Fruit fly (Drosophila melanogaster) whole organism, wandering third instar larva: ENCODE data around the gene Ir67c.

ENCODE experiments used
- Dfd ChIP-seq: fragments of >200 bp; optimal IDR thresholded peaks from 2 replicates; lab custom pipeline; 2017; ENCODE audit warnings: missing biosample characterization, missing genetic modification characterization
- Rel ChIP-seq, 2 experiments: fragments of 200-800 bp; sonication (Bioruptor generic) in 1 of 2; optimal IDR thresholded peaks; 2 replicates in 1 of 2; 3 replicates in 1 of 2; lab custom pipeline; 2016 to 2019; ENCODE audit warnings: mild to moderate bottlenecking in 2 of 2, missing biosample characterization in 2 of 2, missing genetic modification characterization in 2 of 2, moderate library complexity in 1 of 2
- dl ChIP-seq, 2 experiments: fragments of 175-275, 200-275 bp in 1 of 2; fragments of 200-275 bp in 1 of 2; sonication (Bioruptor generic); optimal IDR thresholded peaks; lab custom pipeline; 2018; ENCODE audit warnings: mild to moderate bottlenecking in 2 of 2, missing biosample characterization in 2 of 2, missing genetic modification characterization in 2 of 2, moderate library complexity in 2 of 2; ENCODE audit not compliant: partially characterized antibody in 2 of 2, insufficient read depth in 1 of 2
- dmrt93B ChIP-seq: fragments of 200-800 bp; sonication (Bioruptor generic); optimal IDR thresholded peaks from 2 replicates; lab custom pipeline; 2018; ENCODE audit warnings: missing biosample characterization, mild to moderate bottlenecking, missing genetic modification characterization
- ey ChIP-seq: fragments of 200-800 bp; sonication (Bioruptor generic); optimal IDR thresholded peaks from 2 replicates; lab custom pipeline; 2016; ENCODE audit warnings: missing biosample characterization, missing genetic modification characterization
- fru ChIP-seq: fragments of 200-800 bp; sonication (Bioruptor generic); optimal IDR thresholded peaks from 3 replicates; lab custom pipeline; 2016; ENCODE audit warnings: missing biosample characterization, mild to moderate bottlenecking, missing genetic modification characterization
- psq ChIP-seq: fragments of 200-800 bp; sonication (Bioruptor generic); optimal IDR thresholded peaks from 3 replicates; lab custom pipeline; 2017; ENCODE audit warnings: missing biosample characterization, mild to moderate bottlenecking, missing genetic modification characterization, moderate library complexity
- usp ChIP-seq: fragments of >200 bp; optimal IDR thresholded peaks from 2 replicates; lab custom pipeline; 2017; ENCODE audit warnings: missing biosample characterization, missing genetic modification characterization

DNA sequence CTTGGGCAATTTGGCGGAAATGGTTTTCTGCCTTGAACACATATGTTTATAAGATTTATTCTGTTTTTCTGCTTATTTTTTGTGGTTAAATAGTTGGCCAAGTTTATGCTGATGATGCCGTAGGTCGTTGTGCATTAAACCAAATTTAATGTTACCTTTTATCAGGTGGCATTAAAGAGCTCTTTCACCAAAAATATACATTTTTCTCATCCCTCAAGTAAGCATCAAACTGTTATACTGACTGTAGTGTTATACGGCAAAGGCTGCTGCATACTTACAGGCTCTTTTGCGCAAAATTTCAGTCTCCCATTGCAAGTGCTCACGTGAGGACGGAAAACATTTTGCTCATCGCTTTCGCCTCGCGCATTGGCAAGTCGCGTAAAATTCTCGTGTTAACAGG lies 47.2 kb upstream of the Ir67c start, which contains the start of gene Rbfox1:
- no peak for TF ChIP-seq usp (GFP tag; lab: Kevin White, UChicago)
- no peak for TF ChIP-seq Dfd (GFP tag; lab: Kevin White, UChicago)
- no peak for TF ChIP-seq dmrt93B (GFP tag; lab: Kevin White, UChicago)
- TF ChIP-seq psq (GFP tag; lab: Kevin White, UChicago) = no peak
- TF ChIP-seq dl (GFP tag; optimal IDR thresholded peaks at IDR 0.05; lab: Kevin White, UChicago; ENCODE audit: insufficient read depth in 1 of 2, partially characterized antibody in 2 of 2) = no peak
- TF ChIP-seq Rel (GFP tag; optimal IDR thresholded peaks at IDR 0.05; lab: Kevin White, UChicago) = no peak
- no peak for TF ChIP-seq Rel (tag; optimal IDR thresholded peaks at IDR 0.05; lab: Kevin White, UChicago)
- TF ChIP-seq fru (GFP tag; lab: Kevin White, UChicago) = no peak
- TF ChIP-seq ey (GFP tag; lab: Kevin White, UChicago) = no peak
